Fruit fly (Drosophila melanogaster) whole organism, adult: ENCODE data around the gene CG42240.
A peak's percentile ranks its signal among the peaks of the same experiment; 100 is the strongest.

ENCODE experiments used
- CG11617 ChIP-seq: fragments of 200-800 bp; sonication (Bioruptor generic); optimal IDR thresholded peaks from 2 replicates; lab custom pipeline; 2017; ENCODE audit warnings: mild to moderate bottlenecking, missing biosample characterization, missing genetic modification reagents, missing genetic modification characterization
- CG12768 ChIP-seq: fragments of 200-800 bp; sonication (Bioruptor generic); optimal IDR thresholded peaks from 2 replicates; lab custom pipeline; 2017; ENCODE audit warnings: missing biosample characterization, missing genetic modification characterization, mild to moderate bottlenecking, moderate library complexity, missing genetic modification reagents
- CG14711 ChIP-seq: fragments of 200-800 bp; sonication (Bioruptor generic); optimal IDR thresholded peaks from 2 replicates; lab custom pipeline; 2018; ENCODE audit warnings: missing biosample characterization, mild to moderate bottlenecking, missing genetic modification characterization, moderate library complexity
- CG1620 ChIP-seq: fragments of 200-800 bp; sonication (Bioruptor generic); optimal IDR thresholded peaks from 2 replicates; lab custom pipeline; 2016; ENCODE audit warnings: missing biosample characterization, missing genetic modification characterization
- CG33017 ChIP-seq: fragments of 200-800 bp; sonication (Bioruptor generic); optimal IDR thresholded peaks from 2 replicates; lab custom pipeline; 2018; ENCODE audit warnings: missing biosample characterization, mild to moderate bottlenecking, missing genetic modification characterization, moderate library complexity
- CG5204 ChIP-seq: fragments of 200-800 bp; sonication (Bioruptor generic); optimal IDR thresholded peaks from 2 replicates; lab custom pipeline; 2016; ENCODE audit warnings: missing biosample characterization, missing genetic modification characterization
- CG7045 ChIP-seq: fragments of 200-800 bp; sonication (Bioruptor generic); optimal IDR thresholded peaks from 2 replicates; lab custom pipeline; 2017; ENCODE audit warnings: missing biosample characterization, mild to moderate bottlenecking, missing genetic modification characterization
- CG7101 ChIP-seq: fragments of 200-800 bp; sonication (Bioruptor generic); optimal IDR thresholded peaks from 2 replicates; lab custom pipeline; 2018; ENCODE audit warnings: missing biosample characterization, mild to moderate bottlenecking, missing genetic modification characterization, moderate library complexity
- Clk ChIP-seq: fragments of 200-800 bp; sonication (Bioruptor generic); optimal IDR thresholded peaks from 2 replicates; lab custom pipeline; 2017; ENCODE audit warnings: missing biosample characterization, missing genetic modification characterization
- Crg-1 ChIP-seq: fragments of 200-800 bp; sonication (Bioruptor generic); optimal IDR thresholded peaks from 2 replicates; lab custom pipeline; 2016; ENCODE audit warnings: missing biosample characterization, missing genetic modification characterization
- Hr96 ChIP-seq: fragments of 200-800 bp; sonication (Bioruptor generic); optimal IDR thresholded peaks from 2 replicates; lab custom pipeline; 2016; ENCODE audit warnings: missing biosample characterization, missing genetic modification characterization
- Mnt ChIP-seq: fragments of 200-800 bp; sonication (Bioruptor generic); optimal IDR thresholded peaks from 2 replicates; lab custom pipeline; 2016; ENCODE audit warnings: missing biosample characterization, mild to moderate bottlenecking, missing genetic modification characterization
- bab1 ChIP-seq: fragments of 200-800 bp; sonication (Bioruptor generic); optimal IDR thresholded peaks from 3 replicates; lab custom pipeline; 2019; ENCODE audit warnings: missing biosample characterization, mild to moderate bottlenecking, missing genetic modification characterization, moderate library complexity
- cic ChIP-seq: fragments of 200-800 bp; sonication (Bioruptor generic); optimal IDR thresholded peaks from 2 replicates; lab custom pipeline; 2017; ENCODE audit warnings: missing biosample characterization, mild to moderate bottlenecking, missing genetic modification characterization, moderate library complexity
- cnc ChIP-seq, 2 experiments: fragments of >200 bp; optimal IDR thresholded peaks; 2 replicates each; lab custom pipeline; 2017
- kay ChIP-seq: fragments of 200-800 bp; sonication (Bioruptor generic); peaks from one replicate; lab custom pipeline; 2016; ENCODE audit warnings: missing biosample characterization, missing genetic modification characterization, borderline replicate concordance
- ovo ChIP-seq: fragments of 200-800 bp; sonication (Bioruptor generic); optimal IDR thresholded peaks from 2 replicates; lab custom pipeline; 2016; ENCODE audit warnings: missing biosample characterization, missing genetic modification characterization
- pad ChIP-seq: fragments of 200-800 bp; sonication (Bioruptor generic); optimal IDR thresholded peaks from 3 replicates; lab custom pipeline; 2017; ENCODE audit warnings: missing biosample characterization, missing genetic modification characterization, mild to moderate bottlenecking, moderate library complexity, missing genetic modification reagents
- tj ChIP-seq: fragments of 200-800 bp; sonication (Bioruptor generic); optimal IDR thresholded peaks from 3 replicates; lab custom pipeline; 2017; ENCODE audit warnings: missing biosample characterization, mild to moderate bottlenecking, missing genetic modification characterization, moderate library complexity
- toe ChIP-seq: fragments of 200-800 bp; sonication (Bioruptor generic); optimal IDR thresholded peaks from 2 replicates; lab custom pipeline; 2016; ENCODE audit warnings: missing biosample characterization, missing genetic modification characterization

Gene CG42240

DNA sequence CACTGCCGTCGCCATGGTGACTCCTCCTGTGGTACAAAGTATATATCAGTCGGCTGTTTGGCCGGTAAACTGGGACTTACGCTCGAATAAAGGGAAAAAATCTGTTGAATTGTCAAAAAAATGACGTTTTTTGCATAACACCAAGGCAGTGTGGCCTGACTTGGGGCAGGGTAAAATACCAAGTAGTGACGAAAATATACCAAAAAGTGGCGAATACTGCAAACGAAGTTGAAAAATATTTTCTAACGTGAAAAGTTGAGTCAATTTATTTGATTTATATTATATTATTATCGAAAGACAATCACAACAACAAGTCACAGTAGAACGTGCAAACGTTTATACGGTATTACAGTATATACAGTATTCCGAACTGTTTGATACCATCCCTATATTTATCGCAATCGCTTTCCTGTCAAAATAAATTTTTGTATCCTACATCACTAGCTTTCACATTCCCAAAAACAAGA, 19.6 kb downstream of the CG42240 start, which contains the start of the genes ND-B16.6 and kdn:
TSS of gene ND-B16.6 (minus strand) at position 189 of the 467 bp plus-strand sequence.
TSS of gene kdn (plus strand) at position 417 of the 467 bp plus-strand sequence.
- no peak for TF ChIP-seq Crg-1 (GFP tag; lab: Kevin White, UChicago)
- no peak for TF ChIP-seq CG5204 (GFP tag; lab: Kevin White, UChicago)
- TF ChIP-seq CG12768 (GFP tag; lab: Kevin White, UChicago) = no peak
- no peak for TF ChIP-seq CG7101 (tag; lab: Kevin White, UChicago)
- no peak for TF ChIP-seq CG1620 (GFP tag; lab: Kevin White, UChicago)
- TF ChIP-seq bab1 (GFP tag; lab: Kevin White, UChicago) = no peak
- TF ChIP-seq tj (GFP tag; lab: Kevin White, UChicago) = peak; percentile 37

DNA sequence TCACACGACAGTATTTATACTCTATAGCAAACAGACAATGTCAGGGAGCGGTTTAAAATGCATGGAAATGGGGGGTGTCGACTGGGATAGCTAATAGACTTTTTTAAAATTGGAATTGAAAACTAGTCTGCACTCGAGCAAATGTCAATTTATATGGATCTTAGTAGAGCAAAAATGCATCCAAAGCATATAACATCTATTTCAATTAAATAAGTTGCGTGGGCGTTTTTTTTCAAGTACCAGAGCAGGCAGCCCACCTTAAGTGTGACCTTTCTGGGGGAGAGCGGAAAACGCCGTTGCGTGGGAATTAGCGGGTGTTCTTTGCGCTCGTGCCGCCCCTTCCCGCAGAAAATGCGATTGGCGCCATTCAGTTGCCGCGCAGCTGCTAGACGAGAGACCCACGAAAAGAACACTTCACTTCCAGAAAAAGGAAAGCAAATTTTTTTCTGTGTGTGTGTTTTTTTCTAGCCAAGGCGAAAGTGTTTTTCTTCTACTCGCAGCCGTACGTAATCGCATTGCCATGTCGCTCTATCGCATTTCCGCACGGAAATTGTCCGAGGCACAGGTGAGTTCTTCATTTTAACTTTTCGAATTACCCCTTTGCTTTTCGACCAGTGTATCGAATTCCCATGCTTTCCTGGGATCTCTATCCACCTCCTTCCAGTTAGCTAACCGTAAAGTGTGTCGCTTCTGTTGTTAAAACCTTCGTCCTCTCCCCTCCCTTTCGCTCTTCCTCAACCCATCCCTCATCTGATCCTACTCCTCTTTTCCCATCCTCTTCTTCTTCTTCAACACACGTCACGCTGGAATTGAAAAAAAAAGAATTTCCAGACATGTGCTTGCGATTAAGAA, 21.5 kb downstream of the CG42240 start:
- peak; percentile 45 for TF ChIP-seq CG11617 (GFP tag; lab: Kevin White, UChicago)
- TF ChIP-seq bab1 (GFP tag; lab: Kevin White, UChicago) = peak; percentile 50
- no peak for TF ChIP-seq CG7045
- TF ChIP-seq CG14711 (tag; lab: Kevin White, UChicago) = peak; percentile 28
- TF ChIP-seq Crg-1 (GFP tag; lab: Kevin White, UChicago) = peak; percentile 47
- peak; percentile 81 for TF ChIP-seq Mnt (GFP tag; lab: Kevin White, UChicago)
- TF ChIP-seq CG7101 (tag; lab: Kevin White, UChicago) = peak; percentile 64
- TF ChIP-seq Clk = no peak
- peak; percentile 63 for TF ChIP-seq pad (GFP tag; lab: Kevin White, UChicago)
- peak; percentile 35 for TF ChIP-seq CG1620 (GFP tag; lab: Kevin White, UChicago)
- TF ChIP-seq cnc (optimal IDR thresholded peaks at IDR 0.05; lab: Kevin White, UChicago) = no peak
- peak; percentile 28 for TF ChIP-seq cic
- TF ChIP-seq Hr96 = no peak
- peak; percentile 38 for TF ChIP-seq tj (GFP tag; lab: Kevin White, UChicago)

DNA sequence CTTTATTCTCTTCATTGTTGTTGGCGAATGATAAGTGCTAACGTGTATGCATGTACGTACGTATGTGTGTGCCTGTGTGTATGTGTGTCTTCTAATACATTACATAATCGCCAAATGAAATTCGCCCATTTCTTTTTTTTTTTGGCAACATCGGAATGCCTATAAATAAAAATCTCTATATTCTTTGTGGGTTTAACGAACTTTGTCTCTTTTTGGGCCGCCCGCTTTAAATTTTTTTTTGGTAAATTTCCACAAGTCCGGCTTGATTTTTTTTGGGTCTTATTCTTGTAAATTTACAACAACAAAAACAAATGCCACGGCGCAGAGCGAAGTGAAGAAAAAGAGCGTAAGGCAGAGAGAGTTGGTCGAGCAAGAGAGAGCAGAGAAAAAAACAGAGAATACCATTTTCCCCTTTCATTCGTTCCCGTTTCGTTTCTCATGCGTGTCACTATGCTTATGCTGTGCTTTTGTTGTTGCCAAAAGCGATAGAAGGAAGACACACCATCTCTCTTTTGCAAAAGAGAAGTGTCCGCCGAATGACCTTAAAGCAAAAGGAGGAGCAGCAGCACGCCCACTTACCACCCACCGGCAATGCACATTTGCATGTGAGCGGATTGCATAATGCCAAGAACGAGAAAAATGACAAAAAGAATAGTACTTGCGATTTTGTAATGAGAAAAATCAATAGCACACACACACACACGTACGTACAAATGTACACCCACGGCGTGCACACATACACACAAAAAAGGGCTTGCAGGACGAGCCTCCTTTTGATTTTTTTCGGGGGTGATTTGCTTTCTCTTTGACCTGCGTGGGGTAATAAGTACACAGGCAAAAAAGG, 22.3 kb downstream of the CG42240 start:
- TF ChIP-seq CG33017 (tag; lab: Kevin White, UChicago) = no peak
- peak; percentile 92 for TF ChIP-seq pad (GFP tag; lab: Kevin White, UChicago)

DNA sequence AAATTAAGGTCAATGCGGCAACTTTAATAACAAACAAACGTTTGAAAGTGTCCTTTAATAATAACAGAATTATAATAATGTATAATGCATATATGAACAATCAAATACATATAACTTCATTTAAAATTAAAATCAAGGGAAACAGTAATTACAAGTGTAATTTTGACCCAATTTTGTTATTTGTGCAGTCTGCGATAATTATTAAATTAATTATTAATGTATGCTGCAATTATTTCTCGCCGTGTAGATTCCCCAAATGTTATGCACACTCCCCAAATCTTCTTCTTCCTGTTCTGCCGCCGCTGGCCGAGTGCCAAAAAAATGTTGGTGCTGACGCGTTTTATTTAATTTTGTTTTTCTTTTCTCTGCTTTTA, 23.0 kb downstream of the CG42240 start:
- TF ChIP-seq Hr96 (no peak), cnc (optimal IDR thresholded peaks at IDR 0.05; lab: Kevin White, UChicago) (no peak), ovo (peak; percentile 23), Mnt (GFP tag; lab: Kevin White, UChicago) (peak; percentile 15), Clk (peak; percentile 21), CG7101 (tag; lab: Kevin White, UChicago) (peak; percentile 78), CG5204 (GFP tag; lab: Kevin White, UChicago) (peak; percentile 49), kay (GFP tag; lab: Kevin White, UChicago) (peak; percentile 50), CG7045 (peak; percentile 73), CG14711 (tag; lab: Kevin White, UChicago) (peak; percentile 77), CG33017 (tag; lab: Kevin White, UChicago) (peak; percentile 52), CG1620 (GFP tag; lab: Kevin White, UChicago) (peak; percentile 31), CG11617 (GFP tag; lab: Kevin White, UChicago) (peak; percentile 80), Crg-1 (GFP tag; lab: Kevin White, UChicago) (peak; percentile 27), bab1 (GFP tag; lab: Kevin White, UChicago) (peak; percentile 79), cic (no peak), tj (GFP tag; lab: Kevin White, UChicago) (peak; percentile 83), pad (GFP tag; lab: Kevin White, UChicago) (no peak), toe (GFP tag; lab: Kevin White, UChicago) (peak; percentile 43), CG12768 (GFP tag; lab: Kevin White, UChicago) (peak; percentile 54)

DNA sequence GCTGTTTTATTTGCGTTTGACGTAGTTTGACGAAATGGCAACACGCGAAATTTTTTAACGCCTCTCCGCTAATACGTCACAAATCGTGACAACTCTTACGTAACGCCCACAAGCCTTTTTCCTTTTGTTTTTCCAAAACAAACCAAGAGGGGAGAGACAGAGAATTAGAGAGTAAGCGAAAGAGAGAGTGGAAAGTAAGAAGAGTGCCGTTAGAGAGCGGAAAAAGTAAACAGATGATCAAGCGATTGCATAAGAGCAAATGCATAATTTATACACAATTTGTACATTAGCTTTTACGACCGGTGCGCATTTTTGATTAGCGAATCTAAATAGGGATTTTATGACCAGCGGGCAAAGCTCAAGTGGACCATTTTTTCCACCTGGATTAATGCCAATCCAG, 23.5 kb downstream of the CG42240 start:
- no peak for TF ChIP-seq kay (GFP tag; lab: Kevin White, UChicago)
- TF ChIP-seq toe (GFP tag; lab: Kevin White, UChicago) = no peak
- no peak for TF ChIP-seq CG1620 (GFP tag; lab: Kevin White, UChicago)
- TF ChIP-seq cic = no peak
- TF ChIP-seq CG7101 (tag; lab: Kevin White, UChicago) = no peak
- TF ChIP-seq CG33017 (tag; lab: Kevin White, UChicago) = no peak
- no peak for TF ChIP-seq ovo
- no peak for TF ChIP-seq CG14711 (tag; lab: Kevin White, UChicago)
- no peak for TF ChIP-seq pad (GFP tag; lab: Kevin White, UChicago)
- TF ChIP-seq CG11617 (GFP tag; lab: Kevin White, UChicago) = no peak
- no peak for TF ChIP-seq Crg-1 (GFP tag; lab: Kevin White, UChicago)
- TF ChIP-seq cnc (optimal IDR thresholded peaks at IDR 0.05; lab: Kevin White, UChicago) = no peak
